Fruit fly (Drosophila melanogaster) whole organism, embryonic: ENCODE measurements around the gene CG5913.

Source experiments
- ATbp ChIP-seq: fragments of 200-800 bp; sonication (Bioruptor generic); optimal IDR thresholded peaks from 2 replicates; lab custom pipeline; 2017; ENCODE audit warnings: missing biosample characterization, mild to moderate bottlenecking, missing genetic modification characterization, missing genetic modification reagents
- Aef1 ChIP-seq: fragments of 200-800 bp; sonication (Bioruptor generic); IDR thresholded peaks from 3 replicates; pipeline ENCODE4 v1.3.6; 2022; ENCODE audit warnings: missing biosample characterization, missing genetic modification characterization
- Atf6 ChIP-seq: fragments of 200-800 bp; sonication (Bioruptor generic); IDR thresholded peaks from 2 replicates; pipeline ENCODE4 v1.3.6; 2022; ENCODE audit warnings: missing biosample characterization, missing genetic modification characterization
- BtbVII ChIP-seq: fragments of 200-800 bp; sonication (Bioruptor generic); optimal IDR thresholded peaks from 3 replicates; lab custom pipeline; 2017; ENCODE audit warnings: missing biosample characterization, mild to moderate bottlenecking, missing genetic modification characterization
- CG11696 ChIP-seq: fragments of 200-800 bp; sonication (Bioruptor generic); IDR thresholded peaks from 2 replicates; pipeline ENCODE4 v1.3.6; 2022; ENCODE audit warnings: missing biosample characterization, missing genetic modification characterization
- CG12769 ChIP-seq: fragments of 200-800 bp; sonication (Bioruptor generic); optimal IDR thresholded peaks from 2 replicates; lab custom pipeline; 2019; ENCODE audit warnings: missing biosample characterization, mild to moderate bottlenecking, missing genetic modification characterization, moderate library complexity
- CG13296 ChIP-seq: fragments of 200-800 bp; sonication (Bioruptor generic); optimal IDR thresholded peaks from 3 replicates; lab custom pipeline; 2018; ENCODE audit warnings: missing biosample characterization, mild to moderate bottlenecking, missing genetic modification characterization
- CG13624 ChIP-seq: fragments of 200-800 bp; sonication (Bioruptor generic); optimal IDR thresholded peaks from 2 replicates; lab custom pipeline; 2016; ENCODE audit warnings: missing biosample characterization, missing genetic modification characterization
- CG15514 ChIP-seq: fragments of 200-800 bp; sonication (Bioruptor generic); optimal IDR thresholded peaks from 3 replicates; lab custom pipeline; 2017; ENCODE audit warnings: missing biosample characterization, missing genetic modification characterization, mild to moderate bottlenecking, moderate library complexity, missing genetic modification reagents
- CG16815 ChIP-seq: fragments of 200-800 bp; sonication (Bioruptor generic); optimal IDR thresholded peaks from 3 replicates; lab custom pipeline; 2017; ENCODE audit warnings: missing biosample characterization, mild to moderate bottlenecking, missing genetic modification characterization
- CG18599 ChIP-seq: fragments of 200-800 bp; sonication (Bioruptor generic); optimal IDR thresholded peaks from 3 replicates; lab custom pipeline; 2017; ENCODE audit warnings: missing biosample characterization, missing genetic modification characterization, mild to moderate bottlenecking, moderate library complexity, missing genetic modification reagents
- CG2120 ChIP-seq: fragments of 200-800 bp; sonication (Bioruptor generic); optimal IDR thresholded peaks from 3 replicates; lab custom pipeline; 2016; ENCODE audit warnings: missing biosample characterization, missing genetic modification characterization
- CG2202 ChIP-seq: fragments of 200-800 bp; sonication (Bioruptor generic); optimal IDR thresholded peaks from 2 replicates; lab custom pipeline; 2018; ENCODE audit warnings: missing biosample characterization, mild to moderate bottlenecking, missing genetic modification characterization
- CG31388 ChIP-seq: fragments of 200-800 bp; sonication (Bioruptor generic); optimal IDR thresholded peaks from 2 replicates; lab custom pipeline; 2016; ENCODE audit warnings: missing biosample characterization, missing genetic modification characterization
- CG3281 ChIP-seq: fragments of 200-800 bp; sonication (Bioruptor generic); optimal IDR thresholded peaks from 3 replicates; lab custom pipeline; 2017; ENCODE audit warnings: missing biosample characterization, mild to moderate bottlenecking, missing genetic modification characterization
- CG6765 ChIP-seq: fragments of 200-800 bp; sonication (Bioruptor generic); optimal IDR thresholded peaks from 3 replicates; lab custom pipeline; 2017; ENCODE audit warnings: missing biosample characterization, mild to moderate bottlenecking, missing genetic modification characterization
- CG6813 ChIP-seq: fragments of 200-800 bp; sonication (Bioruptor generic); optimal IDR thresholded peaks from 2 replicates; lab custom pipeline; 2017; ENCODE audit warnings: missing biosample characterization, missing genetic modification characterization, mild to moderate bottlenecking, moderate library complexity, missing genetic modification reagents
- CG8089 ChIP-seq: fragments of 200-800 bp; sonication (Bioruptor generic); optimal IDR thresholded peaks from 3 replicates; lab custom pipeline; 2016; ENCODE audit warnings: missing biosample characterization, missing genetic modification characterization
- CTCF ChIP-seq: fragments of 200-800 bp; sonication (Bioruptor generic); optimal IDR thresholded peaks from 2 replicates; lab custom pipeline; 2017; ENCODE audit warnings: missing biosample characterization, mild to moderate bottlenecking, missing genetic modification characterization, moderate library complexity
- Dip2 ChIP-seq: fragments of 200-800 bp; sonication (Bioruptor generic); IDR thresholded peaks from 2 replicates; pipeline ENCODE4 v1.3.6; 2022; ENCODE audit warnings: missing biosample characterization, missing genetic modification characterization
- Eip74EF ChIP-seq, 2 experiments: fragments of 200-800 bp in 1 of 2; fragments of >200 bp in 1 of 2; sonication (Bioruptor generic) in 1 of 2; optimal IDR thresholded peaks; 2 replicates each; lab custom pipeline; 2017 to 2019; ENCODE audit warnings: missing biosample characterization in 2 of 2, missing genetic modification characterization in 2 of 2, mild to moderate bottlenecking in 1 of 2, moderate library complexity in 1 of 2
- Fer2 ChIP-seq: fragments of 200-800 bp; sonication (Bioruptor generic); optimal IDR thresholded peaks from 2 replicates; lab custom pipeline; 2018; ENCODE audit warnings: missing biosample characterization, mild to moderate bottlenecking, missing genetic modification characterization, moderate library complexity
- Hmr ChIP-seq: fragments of 200-800 bp; sonication (Bioruptor generic); optimal IDR thresholded peaks from 3 replicates; lab custom pipeline; 2017; ENCODE audit warnings: mild to moderate bottlenecking, missing biosample characterization, missing genetic modification reagents, missing genetic modification characterization
- Meics ChIP-seq: fragments of 200-800 bp; sonication (Bioruptor generic); optimal IDR thresholded peaks from 2 replicates; lab custom pipeline; 2017; ENCODE audit warnings: missing biosample characterization, mild to moderate bottlenecking, missing genetic modification characterization
- Mes4 ChIP-seq: fragments of 200-800 bp; sonication (Bioruptor generic); optimal IDR thresholded peaks from 2 replicates; lab custom pipeline; 2016; ENCODE audit warnings: missing biosample characterization, missing genetic modification characterization
- Pdp1 ChIP-seq, 2 experiments: fragments of 200-800 bp; sonication (Bioruptor generic); optimal IDR thresholded peaks; 3 replicates each; lab custom pipeline; 2016; ENCODE audit warnings: missing biosample characterization in 2 of 2, missing genetic modification characterization in 2 of 2, mild to moderate bottlenecking in 1 of 2, moderate library complexity in 1 of 2
- Sry-δ ChIP-seq: fragments of 200-800 bp; sonication (Bioruptor generic); optimal IDR thresholded peaks from 2 replicates; lab custom pipeline; 2016; ENCODE audit warnings: missing biosample characterization, missing genetic modification characterization
- cato ChIP-seq: fragments of 200-800 bp; sonication (Bioruptor generic); optimal IDR thresholded peaks from 2 replicates; lab custom pipeline; 2016; ENCODE audit warnings: missing biosample characterization, missing genetic modification characterization, borderline replicate concordance
- danr ChIP-seq: fragments of 200-800 bp; sonication (Bioruptor generic); IDR thresholded peaks from 2 replicates; pipeline ENCODE4 v1.3.6; 2022; ENCODE audit warnings: missing biosample characterization, missing genetic modification characterization
- disco-r ChIP-seq: fragments of 200-800 bp; sonication (Bioruptor generic); optimal IDR thresholded peaks from 2 replicates; lab custom pipeline; 2016; ENCODE audit warnings: missing biosample characterization, missing genetic modification characterization
- fd3F ChIP-seq: fragments of 200-800 bp; sonication (Bioruptor generic); optimal IDR thresholded peaks from 2 replicates; lab custom pipeline; 2018; ENCODE audit warnings: missing biosample characterization, mild to moderate bottlenecking, missing genetic modification characterization, moderate library complexity
- lab ChIP-seq: fragments of 200-800 bp; sonication (Bioruptor generic); optimal IDR thresholded peaks from 3 replicates; lab custom pipeline; 2017; ENCODE audit warnings: missing biosample characterization, missing genetic modification characterization, mild to moderate bottlenecking, moderate library complexity, missing genetic modification reagents
- nerfin-1 ChIP-seq: fragments of 200-800 bp; sonication (Bioruptor generic); optimal IDR thresholded peaks from 3 replicates; lab custom pipeline; 2019; ENCODE audit warnings: missing biosample characterization, mild to moderate bottlenecking, missing genetic modification characterization, moderate library complexity
- pho ChIP-seq: fragments of 200-800 bp; sonication (Bioruptor generic); optimal IDR thresholded peaks from 2 replicates; lab custom pipeline; 2016; ENCODE audit warnings: missing biosample characterization, missing genetic modification characterization
- prd ChIP-seq, 3 experiments: fragments of >200 bp in 2 of 3; fragments of 200-800 bp in 1 of 3; sonication (Bioruptor generic) in 1 of 3; optimal IDR thresholded peaks in 2 of 3; IDR thresholded peaks in 1 of 3; 2 replicates in 2 of 3; 3 replicates in 1 of 3; pipeline versions ENCODE4 v1.3.6 to Lab custom; 2017 to 2022; ENCODE audit warnings: missing biosample characterization in 1 of 3, missing genetic modification characterization in 1 of 3
- schlank ChIP-seq: fragments of 200-800 bp; sonication (Bioruptor generic); optimal IDR thresholded peaks from 2 replicates; lab custom pipeline; 2018; ENCODE audit warnings: missing biosample characterization, mild to moderate bottlenecking, missing genetic modification characterization
- sens ChIP-seq: fragments of 200-800 bp; sonication (Bioruptor generic); peaks from one replicate; lab custom pipeline; 2016; ENCODE audit warnings: missing biosample characterization, missing genetic modification characterization
- shn ChIP-seq: fragments of 200-800 bp; sonication (Bioruptor generic); optimal IDR thresholded peaks from 3 replicates; lab custom pipeline; 2016; ENCODE audit warnings: missing biosample characterization, missing genetic modification characterization
- tll ChIP-seq, 2 experiments: fragments of 200-800 bp in 1 of 2; fragments of >200 bp in 1 of 2; sonication (Bioruptor generic) in 1 of 2; optimal IDR thresholded peaks; 2 replicates each; lab custom pipeline; 2017 to 2019; ENCODE audit warnings: missing biosample characterization in 2 of 2, missing genetic modification characterization in 2 of 2, mild to moderate bottlenecking in 1 of 2, moderate library complexity in 1 of 2
- twi ChIP-seq: fragments of 200-800 bp; optimal IDR thresholded peaks from 2 replicates; lab custom pipeline; 2019; ENCODE audit warnings: missing biosample characterization, mild to moderate bottlenecking, missing genetic modification characterization, moderate library complexity

The CG5913 gene

DNA sequence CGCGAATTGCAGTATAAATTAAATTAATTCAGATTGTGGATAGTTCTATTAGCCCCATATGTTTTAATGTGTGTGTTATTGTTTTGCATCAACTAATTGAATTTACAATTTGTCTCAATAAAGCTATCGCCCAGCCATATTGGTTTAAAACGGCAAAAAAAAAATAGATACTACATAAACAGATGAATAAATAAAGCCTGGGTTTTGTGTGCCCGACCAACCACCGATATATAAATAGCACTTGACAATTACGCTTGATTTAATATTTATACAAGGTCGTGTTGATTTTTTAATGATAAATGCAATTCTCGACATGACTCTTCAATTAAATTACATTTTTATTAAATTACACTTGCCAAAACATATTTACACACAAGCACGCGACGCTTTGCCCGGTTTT, 22.9 kb upstream of the CG5913 start:
- TF ChIP-seq Dip2 (GFP tag; lab: Robert Waterston, UW) (no peak), Hmr (GFP tag; lab: Kevin White, UChicago) (peak; percentile 75), nerfin-1 (tag; lab: Kevin White, UChicago) (no peak), lab (GFP tag; lab: Kevin White, UChicago) (peak; percentile 68), Meics (GFP tag; lab: Kevin White, UChicago) (peak; percentile 51), Pdp1 (GFP tag; optimal IDR thresholded peaks at IDR 0.05; lab: Kevin White, UChicago) (no peak), CG15514 (GFP tag; lab: Kevin White, UChicago) (peak; percentile 67), Eip74EF (GFP tag; optimal IDR thresholded peaks at IDR 0.05; lab: Kevin White, UChicago) (no peak), prd (optimal IDR thresholded peaks at IDR 0.05; lab: Kevin White, UChicago) (no peak), prd (GFP tag; IDR thresholded peaks at IDR 0.05; lab: Robert Waterston, UW) (no peak), CG13296 (GFP tag; lab: Kevin White, UChicago) (peak; percentile 32), pho (peak; percentile 2), CG6765 (peak; percentile 51), CG12769 (no peak), Sry-δ (no peak), cato (no peak), CG2120 (GFP tag; lab: Kevin White, UChicago) (peak; percentile 31), CG16815 (GFP tag; lab: Kevin White, UChicago) (no peak), Atf6 (GFP tag; lab: Robert Waterston, UW) (peak; percentile 60; the same call in 1 of the 2 replicates), twi (tag; lab: Kevin White, UChicago) (no peak), Fer2 (peak; percentile 23), CG11696 (GFP tag; lab: Robert Waterston, UW) (no peak), CG13624 (GFP tag; lab: Kevin White, UChicago) (no peak), ATbp (GFP tag; lab: Kevin White, UChicago) (no peak), CG6813 (GFP tag; lab: Kevin White, UChicago) (peak; percentile 10), schlank (peak; percentile 16), CG2202 (tag; lab: Kevin White, UChicago) (no peak), CG18599 (GFP tag; lab: Kevin White, UChicago) (peak; percentile 56), CG31388 (no peak), disco-r (GFP tag; lab: Kevin White, UChicago) (no peak), fd3F (GFP tag; lab: Kevin White, UChicago) (peak; percentile 37), CG3281 (peak; percentile 51), CG8089 (no peak), Aef1 (GFP tag; lab: Robert Waterston, UW) (no peak), tll (GFP tag; optimal IDR thresholded peaks at IDR 0.05; lab: Kevin White, UChicago) (no peak), BtbVII (GFP tag; lab: Kevin White, UChicago) (peak; percentile 28)

DNA sequence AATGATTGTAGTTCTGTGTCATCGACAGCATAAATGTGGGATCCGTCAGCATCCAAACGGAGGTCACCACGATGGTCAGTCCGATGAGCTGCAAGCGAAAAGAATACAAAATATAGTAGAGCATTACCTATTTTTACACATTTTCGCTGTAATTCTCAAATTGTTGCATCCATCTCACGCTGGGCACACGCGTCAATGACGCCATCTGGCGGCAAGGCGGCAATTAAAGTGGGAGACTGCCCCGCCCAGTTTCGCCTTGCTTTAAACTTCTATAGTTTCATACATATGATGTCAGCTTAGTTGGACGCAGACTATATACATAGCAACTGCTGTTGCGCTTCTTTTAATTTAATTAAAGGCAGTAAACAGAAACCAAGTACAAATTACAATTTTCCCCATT, 16.7 kb upstream of the CG5913 start:
- TF ChIP-seq sens (GFP tag; lab: Kevin White, UChicago) (peak; percentile 14), CTCF (GFP tag; lab: Kevin White, UChicago) (peak; percentile 86), danr (GFP tag; lab: Robert Waterston, UW) (no peak)

DNA sequence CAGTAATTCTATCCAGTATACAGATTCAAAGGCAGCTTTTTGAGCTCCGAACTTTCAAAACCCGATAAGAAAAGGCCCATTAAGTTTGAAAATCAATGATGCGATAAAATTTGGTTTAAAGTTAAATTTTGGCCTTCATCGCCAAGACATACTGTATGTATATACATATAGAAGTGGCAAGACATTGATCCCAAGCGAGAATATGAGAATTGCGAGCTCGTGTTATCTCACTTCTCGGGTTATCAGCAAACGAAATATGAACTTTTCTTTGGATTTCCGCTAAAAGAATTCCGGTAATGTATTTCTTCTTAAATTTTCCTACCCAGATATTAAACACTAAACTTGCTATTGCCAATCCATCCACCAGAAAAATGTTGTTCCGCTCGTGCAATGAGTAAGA, 16.2 kb upstream of the CG5913 start:
- TF ChIP-seq shn: no peak
- no peak for TF ChIP-seq Mes4 (GFP tag; lab: Kevin White, UChicago)
